Fruit fly (Drosophila melanogaster): ENCODE results near the gene CG15385.

DNA sequence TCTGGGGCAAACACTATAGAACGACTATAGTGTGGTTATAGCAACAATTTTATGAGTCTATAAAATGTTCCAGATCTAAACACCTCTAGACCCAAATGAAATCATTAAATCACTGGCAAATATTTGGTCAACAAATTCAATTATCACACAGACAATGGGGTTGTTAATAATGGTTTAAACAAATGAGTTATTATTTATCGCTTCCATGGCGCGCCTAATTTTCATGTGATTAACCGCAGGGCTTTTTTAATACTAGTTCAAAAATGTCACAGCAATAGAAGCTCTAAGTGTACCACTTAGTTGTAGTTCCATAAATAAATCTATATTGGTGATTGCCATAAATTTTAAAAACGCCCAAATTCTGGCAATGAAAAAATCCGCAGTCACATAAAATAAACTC lies 3.4 kb downstream of the CG15385 start, which contains the start of gene CG33124:
- TF ChIP-seq CG10348 (GFP tag; IDR thresholded peaks at IDR 0.05) (no peak), CG15710 (tag; optimal IDR thresholded peaks at IDR 0.05) (no peak), CG9948 (tag; optimal IDR thresholded peaks at IDR 0.05) (no peak), Snoo (tag; optimal IDR thresholded peaks at IDR 0.05) (no peak), CG14655 (GFP tag; optimal IDR thresholded peaks at IDR 0.05) (no peak), CG34367 (tag; optimal IDR thresholded peaks at IDR 0.05) (no peak), Ets98B (GFP tag; IDR thresholded peaks at IDR 0.05) (no peak)
